Worm (Caenorhabditis elegans): ENCODE measurements around the gene R02F11.1.

- TF ChIP-seq cog-1 (tag; optimal IDR thresholded peaks at IDR 0.05) (no peak), tab-1 (GFP tag; IDR thresholded peaks at IDR 0.05) (no peak), T22C8.4 (GFP tag; IDR thresholded peaks at IDR 0.05) (no peak), ztf-23 (GFP tag; IDR thresholded peaks at IDR 0.05) (no peak), ztf-29 (GFP tag; IDR thresholded peaks at IDR 0.05) (no peak), flt-1 (GFP tag; IDR thresholded peaks at IDR 0.05) (no peak), ref-1 (GFP tag; conservative IDR thresholded peaks at IDR 0.05) (no peak)
Measured at ce11 chrV:4794308-4794707, 6.6 kb upstream of the R02F11.1 start, which contains the start of gene R02F11.2.

Data from whole organism, midembryonic.